Worm (Caenorhabditis elegans) whole organism, young adult: Measurements from ENCODE around the gene F44F4.9.
"Not testable (repeated sequence)": the region's sequence is repeated elsewhere in the genome, so short reads cannot be mapped to it uniquely, and the experiment has no call there.

Experiments
- ceh-79 ChIP-seq: sonication (generic microtip); optimal IDR thresholded peaks from 2 replicates; lab custom pipeline; 2017; ENCODE audit warnings: mild to moderate bottlenecking, missing genetic modification characterization, missing compliant biosample characterization
- ekl-4 ChIP-seq: fragments of 200-800 bp; sonication (Bioruptor generic); IDR thresholded peaks from 2 replicates; pipeline ENCODE4 v1.3.6; 2022; ENCODE audit warnings: missing genetic modification reagents, missing genetic modification characterization, missing compliant biosample characterization
- nfya-1 ChIP-seq: sonication (generic microtip); optimal IDR thresholded peaks from 2 replicates; lab custom pipeline; 2017; ENCODE audit warnings: antibody characterized with exemption, missing compliant biosample characterization, missing genetic modification characterization, borderline replicate concordance; ENCODE audit not compliant: insufficient read depth

ce11 chrII:10941918-10942317 lies 26.3 kb upstream of the F44F4.9 start, which contains the start of gene R03D7.15:
- TF ChIP-seq ceh-79 (tag; lab: Kevin White, UChicago); ekl-4 (GFP tag; lab: Robert Waterston, UW); nfya-1: not testable (repeated sequence)
